Worm (Caenorhabditis elegans) whole organism, L4/young adult: Measurements from ENCODE around the gene nas-21.

Experiments used
- W03F9.2 ChIP-seq: fragments of 150-350 bp; optimal IDR thresholded peaks from 2 replicates; lab custom pipeline; 2014; ENCODE audit warnings: missing biosample characterization, missing genetic modification characterization
- dao-5 ChIP-seq: sonication (generic microtip); optimal IDR thresholded peaks from 2 replicates; lab custom pipeline; 2016; ENCODE audit warnings: missing genotype, missing genetic modification characterization, moderate library complexity, missing compliant biosample characterization
- him-1 ChIP-seq: sonication (generic microtip); optimal IDR thresholded peaks from 2 replicates; lab custom pipeline; 2016; ENCODE audit warnings: missing genotype, missing genetic modification reagents, missing genetic modification characterization, missing compliant biosample characterization

The nas-21 gene

DNA sequence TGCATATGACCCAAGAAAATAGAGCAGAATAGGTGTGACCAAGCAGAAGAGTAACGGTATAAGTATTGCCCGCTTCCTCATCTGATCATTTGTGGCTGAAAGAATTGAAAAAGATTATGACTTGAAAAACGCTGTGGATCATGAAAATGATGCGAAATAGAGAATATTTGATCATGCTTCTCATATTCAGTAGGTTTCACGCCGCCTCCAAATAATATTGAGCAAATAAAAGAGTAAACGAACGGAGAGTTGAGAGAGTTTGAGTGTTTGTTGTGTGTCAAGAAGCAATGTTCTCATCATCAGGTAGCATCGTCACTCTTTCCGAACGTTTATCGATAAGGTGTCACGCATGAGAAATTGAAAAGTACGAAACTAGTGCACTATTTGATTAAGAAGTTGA, 23.9 kb downstream of the nas-21 start, which contains the start of gene htrl-1:
TSS of gene htrl-1 (minus strand) at position 101 of the 400 bp plus-strand sequence.
- no peak for TF ChIP-seq him-1 (tag; lab: Kevin White, UChicago)
- no peak for TF ChIP-seq W03F9.2

DNA sequence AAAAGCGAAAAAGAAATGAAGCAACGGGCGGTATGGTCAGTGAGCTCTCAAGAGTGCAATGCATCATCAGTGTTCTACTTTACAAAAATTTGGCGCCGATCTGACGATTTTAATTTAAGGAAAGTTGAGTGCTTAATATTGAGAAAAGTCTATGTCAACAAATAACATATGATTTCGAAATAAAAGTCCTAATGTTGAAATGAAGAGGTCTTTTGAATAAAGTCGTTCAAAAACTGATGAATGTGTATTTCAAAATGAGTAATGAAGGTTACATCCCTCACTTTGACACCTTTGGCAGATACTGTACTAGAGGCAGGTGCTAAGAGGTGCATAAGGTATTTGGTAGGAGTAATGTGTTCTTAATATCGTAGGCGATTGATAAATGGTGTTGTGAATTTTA, 25.1 kb downstream of the nas-21 start:
- TF ChIP-seq him-1 (tag; lab: Kevin White, UChicago) (no peak), W03F9.2 (no peak), dao-5 (no peak)

DNA sequence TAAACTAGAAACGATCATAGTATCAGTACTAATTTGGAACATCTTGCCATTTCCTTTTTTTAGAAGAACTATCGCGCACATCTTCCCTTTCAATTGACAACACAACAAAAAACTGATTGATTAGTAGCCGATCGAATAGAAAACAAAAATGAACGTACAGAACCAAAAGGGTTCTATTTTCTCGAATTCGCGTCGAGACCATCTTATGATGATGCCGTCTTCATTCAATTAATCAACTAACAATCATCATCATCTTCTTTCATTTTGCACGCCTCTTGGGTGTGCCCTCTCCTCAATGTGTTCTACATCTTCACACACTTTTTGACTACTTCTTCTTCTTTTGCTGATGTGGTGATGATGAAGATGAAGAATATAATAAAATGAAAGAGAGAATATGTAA, 27.4 kb downstream of the nas-21 start:
- TF ChIP-seq W03F9.2 (no peak), dao-5 (no peak)

DNA sequence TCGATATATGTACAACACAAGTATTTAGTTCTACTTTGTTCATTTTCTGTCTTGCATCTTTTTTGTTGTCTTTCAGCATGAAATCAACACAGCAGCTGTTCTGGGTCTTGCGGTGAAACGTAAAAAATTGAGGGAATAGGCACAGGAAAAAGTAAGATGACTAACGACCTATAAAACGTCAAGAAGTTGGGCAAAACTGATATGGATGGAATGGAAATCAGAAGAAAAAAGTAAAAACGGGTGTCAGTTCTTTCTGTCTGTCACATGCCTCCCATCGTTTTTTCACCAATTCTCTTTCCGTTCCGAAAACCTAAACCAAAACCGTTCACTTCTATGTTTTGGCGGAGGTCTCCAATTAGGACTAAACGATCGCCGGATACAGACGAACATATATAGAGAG, 28.6 kb downstream of the nas-21 start:
- TF ChIP-seq him-1 (tag; lab: Kevin White, UChicago) (no peak), W03F9.2 (no peak), dao-5 (no peak)

DNA sequence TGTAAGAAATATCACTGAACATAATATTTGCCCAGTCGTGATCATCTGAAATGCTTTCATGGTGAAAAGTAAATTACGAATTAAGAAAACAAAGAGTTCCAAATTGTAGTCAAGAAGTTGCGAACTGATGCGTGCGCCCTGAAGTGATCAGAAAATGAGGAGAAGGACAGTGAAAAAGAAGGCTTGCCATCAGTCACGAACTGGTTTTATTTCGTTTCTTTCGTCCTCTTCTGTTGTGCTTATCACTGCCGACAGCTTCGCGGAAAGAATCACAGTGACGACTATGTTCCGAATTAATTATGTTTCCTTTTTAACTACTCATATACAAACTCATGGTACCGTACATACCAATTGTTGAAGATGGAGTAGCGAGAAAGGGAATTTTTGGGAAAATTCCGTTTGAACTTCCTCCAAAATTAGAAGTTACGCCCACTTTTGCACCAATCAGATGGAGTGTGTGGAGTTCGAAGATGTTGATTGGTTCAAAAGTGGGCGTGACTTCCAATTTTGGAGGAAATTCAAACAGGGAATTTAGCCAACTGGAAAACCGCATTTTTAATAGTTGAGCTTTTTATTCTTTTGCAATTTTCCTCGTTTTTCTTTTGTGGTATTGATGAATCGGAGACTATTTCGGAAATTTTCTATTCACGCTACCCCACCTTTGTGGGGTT, 30.9 kb downstream of the nas-21 start, which contains the start of gene C55A6.12:
TSS of gene C55A6.12 (minus strand) at position 51 of the 671 bp plus-strand sequence.
- TF ChIP-seq dao-5 = no peak
- no peak for TF ChIP-seq W03F9.2
- no peak for TF ChIP-seq him-1 (tag; lab: Kevin White, UChicago)

DNA sequence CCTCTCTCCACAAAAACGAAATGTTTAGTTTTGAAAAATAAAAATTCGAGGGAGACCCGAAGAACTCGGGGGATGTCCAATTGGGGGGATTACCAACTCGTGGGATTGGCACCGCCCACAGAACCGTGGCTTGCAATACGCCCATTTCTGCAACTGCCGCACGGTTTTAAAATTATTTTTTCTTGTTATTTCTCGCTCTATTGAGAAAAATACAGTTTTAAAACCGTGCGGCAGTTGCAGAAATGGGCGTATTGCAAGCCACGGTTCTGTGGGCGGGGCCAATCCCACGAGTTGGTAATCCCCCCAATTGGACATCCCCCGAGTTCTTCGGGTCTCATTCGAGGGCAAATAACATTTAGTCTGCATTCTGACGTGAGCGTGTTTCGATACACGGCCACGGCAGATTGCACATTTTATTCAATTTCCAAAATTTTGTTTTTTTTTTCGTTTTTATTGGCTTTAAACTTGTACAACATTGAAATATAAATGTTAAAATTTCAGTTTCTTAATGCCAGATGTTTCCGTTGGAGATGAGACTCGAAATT, 32.6 kb downstream of the nas-21 start, which contains the start of the genes C55A6.1 and C55A6.10:
TSS of gene C55A6.1 (minus strand) at position 116 of the 545 bp plus-strand sequence.
TSS of gene C55A6.10 (plus strand) at position 495 of the 545 bp plus-strand sequence.
- peak; percentile 56 for TF ChIP-seq W03F9.2

DNA sequence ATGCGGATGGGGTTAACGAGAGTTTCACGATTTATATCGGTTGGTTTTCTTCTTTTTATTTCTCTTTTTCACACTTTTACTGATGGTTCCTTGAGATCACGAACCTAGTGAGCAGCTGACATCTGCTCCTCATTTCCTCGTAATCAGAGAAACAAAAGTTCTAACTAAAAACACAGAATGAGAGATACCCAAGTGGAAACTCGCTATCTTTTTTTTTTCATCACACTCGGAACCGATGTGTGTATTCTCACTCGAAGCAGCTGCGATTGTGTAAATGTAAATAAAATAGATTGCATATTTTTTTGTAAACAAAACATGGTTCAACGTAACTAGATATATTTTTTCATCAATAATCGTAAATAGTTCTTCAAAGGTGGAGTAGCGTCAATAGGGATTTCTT, 34.0 kb downstream of the nas-21 start:
- TF ChIP-seq dao-5 (no peak), W03F9.2 (no peak), him-1 (tag; lab: Kevin White, UChicago) (no peak)

DNA sequence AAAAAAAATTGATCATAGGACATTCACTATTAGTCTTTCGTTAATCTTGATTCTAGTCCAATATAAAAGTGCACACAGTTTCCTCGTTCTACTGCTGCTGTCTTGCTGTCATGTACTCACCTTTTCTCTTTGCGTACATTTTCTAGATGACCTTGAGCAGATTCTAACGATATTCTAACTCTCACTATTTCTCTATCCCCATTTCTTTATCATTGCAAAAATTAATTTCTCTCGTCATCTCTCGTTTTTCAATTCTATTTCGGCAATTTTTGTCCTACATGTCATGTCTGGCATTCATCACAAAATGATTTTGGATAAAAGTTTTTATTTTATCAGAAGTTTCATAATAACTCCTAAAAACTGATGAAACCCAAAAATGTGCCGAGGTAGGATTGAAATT, 36.4 kb downstream of the nas-21 start, which contains the start of gene ttll-5:
TSS of gene ttll-5 (plus strand) at position 288 of the 400 bp plus-strand sequence.
- TF ChIP-seq dao-5 (no peak), him-1 (tag; lab: Kevin White, UChicago) (no peak), W03F9.2 (no peak)

DNA sequence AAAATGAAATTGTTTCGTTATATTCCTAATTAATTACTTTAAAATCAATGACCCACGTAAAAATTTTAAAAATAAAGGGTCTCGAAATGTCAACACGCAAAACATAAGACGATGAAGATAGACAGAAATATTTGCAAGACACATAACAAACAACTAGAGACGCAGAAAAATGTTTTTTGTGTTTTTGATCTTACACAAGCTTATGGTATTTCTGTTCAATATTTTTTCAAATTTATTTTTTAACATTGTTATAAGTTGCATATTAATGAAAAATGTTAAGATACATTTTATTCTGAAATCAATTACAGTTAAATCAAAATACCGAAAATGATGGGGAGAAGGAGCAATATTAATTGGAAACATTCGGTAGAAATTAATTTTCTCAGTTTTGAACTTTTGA, 41.1 kb downstream of the nas-21 start, which contains the start of gene C55A6.3:
TSS of gene C55A6.3 (minus strand) at position 101 of the 400 bp plus-strand sequence.
- TF ChIP-seq W03F9.2 = no peak
- no peak for TF ChIP-seq him-1 (tag; lab: Kevin White, UChicago)
- no peak for TF ChIP-seq dao-5

DNA sequence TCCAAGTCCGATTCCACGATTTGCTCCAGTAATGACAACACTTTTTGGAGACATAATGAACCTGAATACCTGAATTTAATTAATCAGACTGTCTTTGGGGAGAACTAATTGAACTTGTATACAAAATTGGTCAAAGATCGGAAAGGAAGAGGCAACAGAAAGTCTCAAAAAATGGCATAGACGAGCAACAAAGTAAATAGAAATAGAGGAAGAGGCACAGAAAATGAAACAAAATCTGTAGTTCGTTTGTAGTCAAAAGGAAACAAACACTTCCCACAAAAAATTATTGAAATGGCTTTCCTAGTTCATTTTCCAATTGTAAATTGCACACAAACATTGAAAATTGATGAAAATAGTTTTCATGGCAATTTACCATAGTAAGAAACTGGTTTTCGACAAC, 42.3 kb downstream of the nas-21 start, which contains the start of gene C55A6.6:
TSS of gene C55A6.6 (minus strand) at position 61 of the 400 bp plus-strand sequence.
- TF ChIP-seq dao-5 = no peak
- TF ChIP-seq him-1 (tag; lab: Kevin White, UChicago) = no peak
- TF ChIP-seq W03F9.2 = no peak

DNA sequence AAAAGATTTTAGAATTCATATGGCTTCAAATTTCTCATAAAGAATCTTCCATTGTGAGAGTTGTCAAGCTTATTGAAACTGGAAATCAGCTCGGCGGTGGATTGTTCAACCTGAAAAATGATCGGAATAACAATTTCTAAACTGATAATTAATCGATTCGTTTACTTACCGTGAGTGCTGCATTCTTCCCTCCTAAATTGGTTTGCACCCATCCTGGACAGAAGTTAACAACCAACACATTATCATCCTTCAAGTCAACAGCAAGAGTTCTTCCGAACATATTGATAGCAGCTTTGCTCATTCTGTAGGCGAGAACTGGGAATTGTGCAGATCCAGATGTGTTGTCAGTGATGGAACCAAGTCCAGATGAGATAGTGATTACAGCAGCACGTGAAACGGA, 42.8 kb downstream of the nas-21 start:
- TF ChIP-seq dao-5 (no peak), him-1 (tag; lab: Kevin White, UChicago) (no peak), W03F9.2 (no peak)

DNA sequence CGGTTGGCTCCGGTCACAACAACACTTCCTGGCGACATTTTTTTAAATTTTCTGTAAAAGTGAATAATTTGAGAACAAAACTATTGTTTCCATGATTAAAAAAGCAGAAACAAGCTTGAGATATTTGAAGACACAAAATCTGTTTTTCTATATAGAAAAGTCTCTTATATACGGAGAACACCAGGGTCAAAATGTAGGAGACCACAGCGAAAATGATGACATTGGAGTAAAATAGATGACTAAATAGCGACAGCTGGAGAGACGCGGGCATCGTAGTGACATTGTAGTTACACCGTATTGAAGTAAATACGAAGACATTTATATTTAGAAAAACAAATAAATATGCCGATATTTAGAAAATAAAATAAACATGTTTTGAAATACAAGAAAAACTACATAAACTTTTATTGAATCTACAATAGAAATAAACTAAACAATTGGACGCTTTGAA, 43.8 kb downstream of the nas-21 start, which contains the start of gene sdz-8:
TSS of gene sdz-8 (minus strand) at position 51 of the 451 bp plus-strand sequence.
- TF ChIP-seq him-1 (tag; lab: Kevin White, UChicago) (no peak), dao-5 (no peak), W03F9.2 (no peak)

DNA sequence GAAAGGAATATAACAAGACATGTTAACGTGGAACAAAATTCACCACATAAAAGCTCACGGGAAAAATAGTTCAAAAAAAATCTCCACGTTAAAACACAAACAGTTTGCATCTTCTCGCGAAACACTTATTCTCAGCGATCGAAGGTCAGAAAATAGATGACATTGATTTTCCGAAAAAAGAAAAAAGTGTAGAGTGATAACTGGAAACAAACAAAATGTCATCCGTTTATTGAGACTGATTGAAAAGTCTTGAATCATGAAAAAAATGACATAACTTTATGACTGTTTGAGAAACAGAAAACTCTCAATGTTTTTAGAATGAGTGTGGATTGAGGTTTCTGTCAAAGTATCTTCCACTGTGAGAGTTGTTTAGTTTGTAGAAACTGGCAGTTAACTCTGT, 45.4 kb downstream of the nas-21 start, which contains the start of gene C55A6.4:
TSS of gene C55A6.4 (minus strand) at position 101 of the 400 bp plus-strand sequence.
- no peak for TF ChIP-seq him-1 (tag; lab: Kevin White, UChicago)
- no peak for TF ChIP-seq dao-5
- no peak for TF ChIP-seq W03F9.2

DNA sequence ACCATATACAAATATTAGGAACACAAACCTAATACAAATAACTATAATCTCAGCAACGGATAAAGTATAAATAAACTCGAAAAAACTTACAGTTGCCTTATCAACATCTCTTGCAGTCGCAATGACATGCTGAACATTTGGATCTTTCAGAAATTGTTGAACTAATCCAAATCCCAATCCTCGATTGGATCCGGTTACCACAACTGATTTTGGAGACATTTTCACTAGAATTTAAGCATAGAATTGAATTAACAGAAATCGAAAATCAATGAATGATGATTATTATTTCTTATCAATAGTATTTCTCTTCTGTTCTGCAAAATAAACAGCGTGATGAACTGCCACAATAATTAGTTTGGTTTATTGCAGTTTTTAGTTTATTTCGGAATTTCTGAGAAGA, 47.9 kb downstream of the nas-21 start, which contains the start of the genes C55A6.11 and C55A6.7:
TSS of gene C55A6.11 (plus strand) at position 301 of the 400 bp plus-strand sequence.
TSS of gene C55A6.7 (minus strand) at position 316 of the 400 bp plus-strand sequence.
- no peak for TF ChIP-seq dao-5
- TF ChIP-seq W03F9.2 = no peak
- TF ChIP-seq him-1 (tag; lab: Kevin White, UChicago) = no peak

DNA sequence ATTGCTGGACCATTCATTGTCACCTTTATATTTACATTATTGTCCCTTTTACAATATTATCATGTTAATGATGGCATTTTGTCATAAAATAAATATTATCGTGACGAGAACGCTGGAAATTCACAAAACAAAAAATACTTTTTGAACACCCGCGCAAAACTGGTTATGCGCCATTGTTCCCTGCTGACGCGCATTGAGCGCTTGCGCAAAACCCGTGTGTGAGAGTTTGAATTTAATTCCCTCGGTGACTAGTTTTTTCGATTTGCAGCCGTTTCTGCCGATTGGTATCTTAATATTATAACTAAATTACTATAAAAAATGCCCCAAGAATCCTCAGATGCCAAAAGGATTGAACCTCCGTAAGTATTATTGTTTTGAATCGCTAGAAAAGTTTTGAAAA, 49.1 kb downstream of the nas-21 start, which contains the start of gene pafo-1:
TSS of gene pafo-1 (plus strand) at position 256 of the 400 bp plus-strand sequence.
- peak; percentile 85 for TF ChIP-seq W03F9.2
- TF ChIP-seq dao-5 = no peak
- TF ChIP-seq him-1 (tag; lab: Kevin White, UChicago) = peak; percentile 12
